Worm (Caenorhabditis elegans) whole organism, L4/young adult: ENCODE results near the gene nhr-92.

Experiments used
- W03F9.2 ChIP-seq: fragments of 150-350 bp; optimal IDR thresholded peaks from 2 replicates; lab custom pipeline; 2014; ENCODE audit warnings: missing biosample characterization, missing genetic modification characterization
- dao-5 ChIP-seq: sonication (generic microtip); optimal IDR thresholded peaks from 2 replicates; lab custom pipeline; 2016; ENCODE audit warnings: missing genotype, missing genetic modification characterization, moderate library complexity, missing compliant biosample characterization
- him-1 ChIP-seq: sonication (generic microtip); optimal IDR thresholded peaks from 2 replicates; lab custom pipeline; 2016; ENCODE audit warnings: missing genotype, missing genetic modification reagents, missing genetic modification characterization, missing compliant biosample characterization

- no peak for TF ChIP-seq dao-5
- no peak for TF ChIP-seq W03F9.2
- TF ChIP-seq him-1 = no peak
These were observed 43.2 kb upstream of the nhr-92 start, which contains the start of gene Y41D4B.14 for ce11 chrIV:1576731-1577130.
